Fruit fly (Drosophila melanogaster) whole organism, prepupa: ENCODE measurements around the gene CG34256.
A peak's percentile ranks its signal among the peaks of the same experiment; 100 is the strongest.

Experiments used
- CG10669 ChIP-seq: fragments of 200-800 bp; sonication (Bioruptor generic); optimal IDR thresholded peaks from 3 replicates; lab custom pipeline; 2018; ENCODE audit warnings: missing biosample characterization, mild to moderate bottlenecking, missing genetic modification characterization, moderate library complexity
- CG1621 ChIP-seq: fragments of 200-800 bp; sonication (Bioruptor generic); optimal IDR thresholded peaks from 3 replicates; lab custom pipeline; 2018; ENCODE audit warnings: missing biosample characterization, mild to moderate bottlenecking, missing genetic modification characterization
- CG3032 ChIP-seq: fragments of 200-800 bp; optimal IDR thresholded peaks from 2 replicates; lab custom pipeline; 2019; ENCODE audit warnings: missing biosample characterization, mild to moderate bottlenecking, missing genetic modification characterization, moderate library complexity
- CG31627 ChIP-seq: fragments of 200-800 bp; sonication (Bioruptor generic); optimal IDR thresholded peaks from 3 replicates; lab custom pipeline; 2016; ENCODE audit warnings: missing biosample characterization, missing genetic modification characterization
- CG6276 ChIP-seq: fragments of 200-800 bp; sonication (Bioruptor generic); optimal IDR thresholded peaks from 2 replicates; lab custom pipeline; 2017; ENCODE audit warnings: missing biosample characterization, mild to moderate bottlenecking, missing genetic modification characterization
- Gug ChIP-seq: fragments of 200-800 bp; sonication (Bioruptor generic); IDR thresholded peaks from 2 replicates; pipeline ENCODE4 v1.3.6; 2022; ENCODE audit warnings: missing biosample characterization, missing genetic modification characterization
- fd59A ChIP-seq: fragments of 200-800 bp; sonication (Bioruptor generic); optimal IDR thresholded peaks from 2 replicates; lab custom pipeline; 2017; ENCODE audit warnings: missing biosample characterization, mild to moderate bottlenecking, missing genetic modification characterization, missing genetic modification reagents
- net ChIP-seq: fragments of 200-800 bp; sonication (Bioruptor generic); optimal IDR thresholded peaks from 3 replicates; lab custom pipeline; 2016; ENCODE audit warnings: missing biosample characterization, missing genetic modification characterization

DNA sequence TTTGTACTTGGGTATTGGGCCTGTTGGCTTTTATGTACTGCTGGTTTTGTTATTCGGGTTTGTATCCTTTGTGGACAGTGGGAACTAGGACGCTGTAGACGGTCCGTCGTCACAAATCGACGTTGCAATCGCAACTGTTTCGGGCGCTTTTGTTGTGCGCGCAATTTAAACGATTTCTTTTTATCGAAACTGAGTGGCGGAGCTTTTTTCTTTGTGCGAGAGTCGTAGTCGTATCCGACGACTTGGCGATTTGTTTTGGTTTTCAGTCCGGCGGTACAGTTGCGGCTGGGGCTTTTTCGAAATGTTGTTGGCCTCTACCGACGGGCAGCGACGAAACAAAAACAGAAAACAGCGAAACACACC is 6.0 kb upstream of the CG34256 start:
- TF ChIP-seq CG10669 (no peak), net (GFP tag; lab: Kevin White, UChicago) (no peak), fd59A (GFP tag; lab: Kevin White, UChicago) (no peak), CG6276 (GFP tag; lab: Kevin White, UChicago) (no peak), CG31627 (no peak), Gug (GFP tag; lab: Robert Waterston, UW) (no peak), CG3032 (no peak), CG1621 (tag; lab: Kevin White, UChicago) (peak; percentile 62)
